Worm (Caenorhabditis elegans): ENCODE data around the gene znf-706.

ce11 chrIV:9079330-9079729, 16.7 kb downstream of the znf-706 start:
- TF ChIP-seq snpc-1.2 (GFP tag; IDR thresholded peaks at IDR 0.05) (no peak), lin-13 (GFP tag; optimal IDR thresholded peaks at IDR 0.05) (no peak), ama-1 (optimal IDR thresholded peaks at IDR 0.05) (no peak), tag-97 (GFP tag; IDR thresholded peaks at IDR 0.05) (no peak), rbr-2 (tag; optimal IDR thresholded peaks at IDR 0.05) (no peak), nhr-76 (tag; optimal IDR thresholded peaks at IDR 0.05) (no peak), dve-1 (tag; optimal IDR thresholded peaks at IDR 0.05; ENCODE audit: insufficient read depth) (no peak), vab-7 (GFP tag; IDR thresholded peaks at IDR 0.05) (no peak), ceh-82 (tag; optimal IDR thresholded peaks at IDR 0.05) (no peak)
